Worm (Caenorhabditis elegans) whole organism, L1 larva: Measurements from ENCODE around the gene str-55.

Experiments
- aly-2 ChIP-seq: fragments of 150-350 bp; optimal IDR thresholded peaks from 2 replicates; lab custom pipeline; 2014; ENCODE audit warnings: missing biosample characterization, missing genetic modification characterization
- ceh-82 ChIP-seq, 3 experiments: fragments of 150-350 bp in 1 of 3; sonication (generic microtip) in 2 of 3; optimal IDR thresholded peaks; 2 replicates each; lab custom pipeline; 2014 to 2017; ENCODE audit warnings: missing biosample characterization in 3 of 3, missing genetic modification characterization in 3 of 3
- ceh-88 ChIP-seq: fragments of 200-800 bp; sonication (Bioruptor generic); IDR thresholded peaks from 2 replicates; pipeline ENCODE4 v1.3.6; 2022; ENCODE audit warnings: missing genetic modification characterization, missing compliant biosample characterization
- ceh-90 ChIP-seq: sonication (generic microtip); optimal IDR thresholded peaks from 2 replicates; lab custom pipeline; 2016; ENCODE audit warnings: missing genetic modification characterization, missing compliant biosample characterization
- fos-1 ChIP-seq: fragments of 150-350 bp; optimal IDR thresholded peaks from 2 replicates; lab custom pipeline; 2014; ENCODE audit warnings: missing biosample characterization, missing genetic modification characterization
- hpl-2 ChIP-seq: fragments of 150-350 bp; optimal IDR thresholded peaks from 2 replicates; lab custom pipeline; 2014; ENCODE audit warnings: missing biosample characterization, missing genetic modification reagents, missing genetic modification characterization
- lin-15B ChIP-seq: fragments of 150-350 bp; sonication (generic microtip); optimal IDR thresholded peaks from 3 replicates; lab custom pipeline; 2014; ENCODE audit warnings: missing biosample characterization, missing genetic modification characterization
- mab-9 ChIP-seq: fragments of 200-800 bp; sonication (Bioruptor generic); IDR thresholded peaks from 2 replicates; pipeline ENCODE4 v1.3.6; 2022; ENCODE audit warnings: missing genetic modification reagents, missing genetic modification characterization, missing compliant biosample characterization
- nhr-11 ChIP-seq: fragments of 150-350 bp; optimal IDR thresholded peaks from 2 replicates; lab custom pipeline; 2014; ENCODE audit warnings: missing biosample characterization, missing genetic modification characterization
- nhr-237 ChIP-seq: fragments of 150-350 bp; optimal IDR thresholded peaks from 2 replicates; lab custom pipeline; 2014; ENCODE audit warnings: missing biosample characterization, missing genetic modification characterization
- nhr-76 ChIP-seq: sonication (generic microtip); optimal IDR thresholded peaks from 2 replicates; lab custom pipeline; 2017; ENCODE audit warnings: missing biosample characterization, missing genetic modification characterization
- vab-15 ChIP-seq: sonication (generic microtip); optimal IDR thresholded peaks from 2 replicates; lab custom pipeline; 2017; ENCODE audit warnings: missing genotype, mild to moderate bottlenecking, missing genetic modification characterization, missing compliant biosample characterization
- xbp-1 ChIP-seq: sonication (generic microtip); optimal IDR thresholded peaks from 2 replicates; lab custom pipeline; 2016; ENCODE audit warnings: missing genetic modification characterization, missing compliant biosample characterization

DNA sequence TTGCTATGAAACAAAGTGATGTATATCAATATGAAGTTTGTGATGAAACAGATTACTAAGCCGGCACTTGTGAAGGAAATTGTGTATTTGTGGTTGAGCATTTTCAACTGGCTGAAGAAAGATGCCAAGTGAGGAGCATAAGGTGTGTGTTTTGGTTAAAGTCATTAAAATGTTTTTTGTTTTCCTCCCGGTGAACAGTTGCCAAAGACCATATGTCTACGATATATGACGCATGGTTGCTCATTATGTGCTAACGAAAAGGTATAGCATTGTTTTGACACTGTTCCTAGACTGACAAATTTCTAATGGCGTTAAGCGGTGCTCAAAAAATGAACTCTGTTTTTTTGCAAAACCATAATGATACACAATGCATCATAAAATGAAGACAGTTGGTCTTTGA lies at the start of gene str-55:
- no peak for TF ChIP-seq nhr-237 (tag; lab: Kevin White, UChicago)
- TF ChIP-seq ceh-88 (GFP tag; lab: Robert Waterston, UW) = no peak
- no peak for TF ChIP-seq ceh-90 (tag; lab: Kevin White, UChicago)
- no peak for TF ChIP-seq lin-15B (tag; lab: Kevin White, UChicago)
- TF ChIP-seq hpl-2 (GFP tag; lab: Kevin White, UChicago) = no peak
- TF ChIP-seq vab-15 (tag; lab: Kevin White, UChicago) = no peak
- TF ChIP-seq fos-1 (tag; lab: Kevin White, UChicago) = no peak
- TF ChIP-seq ceh-82 (tag; optimal IDR thresholded peaks at IDR 0.05; lab: Kevin White, UChicago) = no peak
- no peak for TF ChIP-seq xbp-1 (tag; lab: Kevin White, UChicago)
- TF ChIP-seq mab-9 (GFP tag; lab: Robert Waterston, UW) = no peak
- TF ChIP-seq nhr-11 = no peak
- no peak for TF ChIP-seq aly-2 (tag; lab: Kevin White, UChicago)
- no peak for TF ChIP-seq nhr-76 (tag; lab: Kevin White, UChicago)
